Fruit fly (Drosophila melanogaster): Measurements from ENCODE around the gene deltaCOP.

deltaCOP gene

dm6 chrX:1832699-1833098 is 28.9 kb downstream of the deltaCOP start:
- TF ChIP-seq noc (tag; optimal IDR thresholded peaks at IDR 0.05), result peak; percentile 9

dm6 chrX:1831219-1831555 is 30.4 kb downstream of the deltaCOP start:
- TF ChIP-seq noc (tag; optimal IDR thresholded peaks at IDR 0.05), result no peak

- peak; percentile 98 for TF ChIP-seq noc (tag; optimal IDR thresholded peaks at IDR 0.05)
These were observed 31.0 kb downstream of the deltaCOP start for dm6 chrX:1830396-1831218.

- TF ChIP-seq noc (tag; optimal IDR thresholded peaks at IDR 0.05), result no peak
These were observed 33.5 kb downstream of the deltaCOP start for dm6 chrX:1828097-1828496.

dm6 chrX:1825912-1826862 is 35.4 kb downstream of the deltaCOP start:
- TF ChIP-seq noc (tag; optimal IDR thresholded peaks at IDR 0.05), result no peak

- no peak for TF ChIP-seq noc (tag; optimal IDR thresholded peaks at IDR 0.05)
These were observed 37.0 kb downstream of the deltaCOP start for dm6 chrX:1824610-1824948.

dm6 chrX:1823883-1824609 is 37.5 kb downstream of the deltaCOP start:
- no peak for TF ChIP-seq noc (tag; optimal IDR thresholded peaks at IDR 0.05)

- TF ChIP-seq noc (tag; optimal IDR thresholded peaks at IDR 0.05), result no peak
These were observed 39.3 kb downstream of the deltaCOP start, which contains the start of gene CG14811 for dm6 chrX:1822281-1822680. CG14811 (minus strand) TSS chrX:1822381.

- TF ChIP-seq noc (tag; optimal IDR thresholded peaks at IDR 0.05), result no peak
These were observed 40.6 kb downstream of the deltaCOP start for dm6 chrX:1821039-1821438.

dm6 chrX:1820241-1820640 is 41.3 kb downstream of the deltaCOP start, which contains the start of gene CG14810:
CG14810 (minus strand) TSS chrX:1820341.
- TF ChIP-seq noc (tag; optimal IDR thresholded peaks at IDR 0.05), result no peak

- no peak for TF ChIP-seq noc (tag; optimal IDR thresholded peaks at IDR 0.05)
These were observed 42.6 kb downstream of the deltaCOP start for dm6 chrX:1819026-1819425.

- TF ChIP-seq noc (tag; optimal IDR thresholded peaks at IDR 0.05), result no peak
These were observed 50.4 kb downstream of the deltaCOP start for dm6 chrX:1811173-1811572.
